Fruit fly (Drosophila melanogaster) whole organism, embryonic: ENCODE data around the gene CG42271.

Experiments used
- Atf6 ChIP-seq: fragments of 200-800 bp; sonication (Bioruptor generic); IDR thresholded peaks from 2 replicates; pipeline ENCODE4 v1.3.6; 2022; ENCODE audit warnings: missing biosample characterization, missing genetic modification characterization
- Awh ChIP-seq: fragments of 200-800 bp; sonication (Bioruptor generic); IDR thresholded peaks from 2 replicates; pipeline ENCODE4, ENCODE4 v1.3.6; 2022; ENCODE audit warnings: missing biosample characterization, missing genetic modification characterization
- CG10267 ChIP-seq: fragments of 200-800 bp; sonication (Bioruptor generic); optimal IDR thresholded peaks from 2 replicates; lab custom pipeline; 2018; ENCODE audit warnings: missing biosample characterization, mild to moderate bottlenecking, missing genetic modification characterization, moderate library complexity
- CG11247 ChIP-seq: fragments of 200-800 bp; sonication (Bioruptor generic); IDR thresholded peaks from 2 replicates; pipeline ENCODE4 v1.3.6; 2022; ENCODE audit warnings: missing biosample characterization, missing genetic modification characterization
- CG11723 ChIP-seq: fragments of 200-800 bp; sonication (Bioruptor generic); optimal IDR thresholded peaks from 2 replicates; lab custom pipeline; 2017; ENCODE audit warnings: missing biosample characterization, mild to moderate bottlenecking, missing genetic modification characterization
- CG12744 ChIP-seq: fragments of 200-800 bp; sonication (Bioruptor generic); optimal IDR thresholded peaks from 2 replicates; lab custom pipeline; 2016; ENCODE audit warnings: missing biosample characterization, missing genetic modification characterization
- CG12769 ChIP-seq: fragments of 200-800 bp; sonication (Bioruptor generic); optimal IDR thresholded peaks from 2 replicates; lab custom pipeline; 2019; ENCODE audit warnings: missing biosample characterization, mild to moderate bottlenecking, missing genetic modification characterization, moderate library complexity
- CG14965 ChIP-seq: fragments of 200-800 bp; sonication (Bioruptor generic); optimal IDR thresholded peaks from 2 replicates; lab custom pipeline; 2016; ENCODE audit warnings: missing biosample characterization, missing genetic modification characterization, borderline replicate concordance
- CG15269 ChIP-seq: fragments of 200-800 bp; sonication (Bioruptor generic); optimal IDR thresholded peaks from 2 replicates; lab custom pipeline; 2018; ENCODE audit warnings: missing biosample characterization, mild to moderate bottlenecking, missing genetic modification characterization, moderate library complexity
- CG1529 ChIP-seq: fragments of 200-800 bp; sonication (Bioruptor generic); optimal IDR thresholded peaks from 3 replicates; lab custom pipeline; 2018; ENCODE audit warnings: missing biosample characterization, missing genetic modification characterization
- CG1647 ChIP-seq: fragments of 200-800 bp; sonication (Bioruptor generic); optimal IDR thresholded peaks from 3 replicates; lab custom pipeline; 2016; ENCODE audit warnings: missing biosample characterization, missing genetic modification characterization
- CG18619 ChIP-seq: fragments of 200-800 bp; sonication (Bioruptor generic); optimal IDR thresholded peaks from 3 replicates; lab custom pipeline; 2017; ENCODE audit warnings: missing biosample characterization, mild to moderate bottlenecking, missing genetic modification characterization
- CG2712 ChIP-seq: fragments of 200-800 bp; optimal IDR thresholded peaks from 3 replicates; lab custom pipeline; 2019; ENCODE audit warnings: missing biosample characterization, mild to moderate bottlenecking, missing genetic modification characterization, moderate library complexity
- CG34422 ChIP-seq: fragments of 200-800 bp; sonication (Bioruptor generic); IDR thresholded peaks from 3 replicates; pipeline ENCODE4 v1.3.6; 2022; ENCODE audit warnings: missing biosample characterization, missing genetic modification characterization
- CG3838 ChIP-seq: fragments of 200-800 bp; sonication (Bioruptor generic); optimal IDR thresholded peaks from 3 replicates; lab custom pipeline; 2016; ENCODE audit warnings: missing biosample characterization, missing genetic modification characterization
- CG3995 ChIP-seq: fragments of 200-800 bp; sonication (Bioruptor generic); optimal IDR thresholded peaks from 3 replicates; lab custom pipeline; 2016; ENCODE audit warnings: missing biosample characterization, missing genetic modification characterization
- CG4730 ChIP-seq: fragments of 200-800 bp; sonication (Bioruptor generic); IDR thresholded peaks from 2 replicates; pipeline ENCODE4 v1.3.6; 2022; ENCODE audit warnings: missing biosample characterization, missing genetic modification characterization
- CG7786 ChIP-seq: fragments of 200-800 bp; sonication (Bioruptor generic); optimal IDR thresholded peaks from 2 replicates; lab custom pipeline; 2016; ENCODE audit warnings: missing biosample characterization, missing genetic modification characterization
- CG8388 ChIP-seq: fragments of 200-800 bp; sonication (Bioruptor generic); optimal IDR thresholded peaks from 2 replicates; lab custom pipeline; 2019; ENCODE audit warnings: missing biosample characterization, mild to moderate bottlenecking, missing genetic modification characterization, moderate library complexity
- CG8944 ChIP-seq: fragments of 200-800 bp; sonication (Bioruptor generic); optimal IDR thresholded peaks from 3 replicates; lab custom pipeline; 2016; ENCODE audit warnings: missing biosample characterization, missing genetic modification characterization
- CG9876 ChIP-seq: fragments of 200-800 bp; sonication (Bioruptor generic); optimal IDR thresholded peaks from 2 replicates; lab custom pipeline; 2016; ENCODE audit warnings: missing biosample characterization, missing genetic modification characterization
- Camta ChIP-seq: fragments of 200-800 bp; sonication (Bioruptor generic); optimal IDR thresholded peaks from 2 replicates; lab custom pipeline; 2016; ENCODE audit warnings: missing biosample characterization, missing genetic modification characterization
- D19A ChIP-seq: fragments of 200-800 bp; optimal IDR thresholded peaks from 3 replicates; lab custom pipeline; 2019; ENCODE audit warnings: missing biosample characterization, mild to moderate bottlenecking, missing genetic modification characterization, moderate library complexity
- Dll ChIP-seq: fragments of 200-800 bp; sonication (Bioruptor generic); IDR thresholded peaks from 4 replicates; pipeline ENCODE4 v1.3.6; 2022; ENCODE audit warnings: missing biosample characterization, missing genetic modification characterization; ENCODE audit not compliant: partially characterized antibody
- Med ChIP-seq: fragments of 200-800 bp; sonication (Bioruptor generic); peaks from one replicate; lab custom pipeline; 2016; ENCODE audit warnings: missing biosample characterization, missing genetic modification characterization, mild to moderate bottlenecking, inconsistent platforms, moderate library complexity
- Mrtf ChIP-seq: fragments of 200-800 bp; sonication (Bioruptor generic); IDR thresholded peaks from 3 replicates; pipeline ENCODE4 v1.3.6; 2022; ENCODE audit warnings: missing biosample characterization, missing genetic modification characterization
- Nf-YC ChIP-seq: fragments of 200-800 bp; optimal IDR thresholded peaks from 3 replicates; lab custom pipeline; 2019; ENCODE audit warnings: missing biosample characterization, mild to moderate bottlenecking, missing genetic modification characterization, moderate library complexity
- Optix ChIP-seq: fragments of 200-800 bp; sonication (Bioruptor generic); IDR thresholded peaks from 3 replicates; pipeline ENCODE4 v1.3.6; 2022; ENCODE audit warnings: missing biosample characterization, missing genetic modification characterization
- Scr ChIP-seq: fragments of 200-800 bp; sonication (Bioruptor generic); IDR thresholded peaks from 2 replicates; pipeline ENCODE4 v1.3.6; 2022; ENCODE audit warnings: missing biosample characterization, missing genetic modification characterization; ENCODE audit not compliant: partially characterized antibody
- bcd ChIP-seq: fragments of 200-800 bp; sonication (Bioruptor generic); optimal IDR thresholded peaks from 2 replicates; lab custom pipeline; 2017; ENCODE audit warnings: missing biosample characterization, mild to moderate bottlenecking, missing genetic modification characterization
- chinmo ChIP-seq: fragments of 200-800 bp; sonication (Bioruptor generic); IDR thresholded peaks from 4 replicates; pipeline ENCODE4 v1.3.6; 2022; ENCODE audit warnings: missing biosample characterization, missing genetic modification characterization; ENCODE audit not compliant: partially characterized antibody
- corto ChIP-seq: fragments of 200-800 bp; sonication (Bioruptor generic); optimal IDR thresholded peaks from 2 replicates; lab custom pipeline; 2016; ENCODE audit warnings: missing biosample characterization, mild to moderate bottlenecking, missing genetic modification characterization, moderate library complexity
- croc ChIP-seq: fragments of 200-800 bp; sonication (Bioruptor generic); conservative IDR thresholded peaks from 3 replicates; pipeline ENCODE4 v1.3.6; 2022; ENCODE audit warnings: missing biosample characterization, missing genetic modification characterization
- fd96Cb ChIP-seq: fragments of 200-800 bp; sonication (Bioruptor generic); optimal IDR thresholded peaks from 2 replicates; lab custom pipeline; 2018; ENCODE audit warnings: missing biosample characterization, mild to moderate bottlenecking, missing genetic modification characterization, moderate library complexity
- gcm2 ChIP-seq: fragments of 200-800 bp; sonication (Bioruptor generic); optimal IDR thresholded peaks from 2 replicates; lab custom pipeline; 2016; ENCODE audit warnings: missing biosample characterization, missing genetic modification characterization
- jing ChIP-seq: fragments of 200-800 bp; sonication (Bioruptor generic); optimal IDR thresholded peaks from 2 replicates; lab custom pipeline; 2018; ENCODE audit warnings: missing biosample characterization, mild to moderate bottlenecking, missing genetic modification characterization
- kah ChIP-seq: fragments of 200-800 bp; sonication (Bioruptor generic); optimal IDR thresholded peaks from 2 replicates; lab custom pipeline; 2018; ENCODE audit warnings: missing biosample characterization, mild to moderate bottlenecking, missing genetic modification characterization
- kay ChIP-seq: fragments of 200-800 bp; sonication (Bioruptor generic); optimal IDR thresholded peaks from 2 replicates; lab custom pipeline; 2016; ENCODE audit warnings: missing biosample characterization, missing genetic modification characterization
- kni ChIP-seq: fragments of 200-800 bp; sonication (Bioruptor generic); optimal IDR thresholded peaks from 3 replicates; lab custom pipeline; 2017; ENCODE audit warnings: mild to moderate bottlenecking, missing biosample characterization, missing genetic modification reagents, missing genetic modification characterization
- nmo ChIP-seq: fragments of 200-800 bp; sonication (Bioruptor generic); optimal IDR thresholded peaks from 2 replicates; lab custom pipeline; 2018; ENCODE audit warnings: missing biosample characterization, mild to moderate bottlenecking, missing genetic modification characterization, moderate library complexity
- nom ChIP-seq: fragments of 200-800 bp; sonication (Bioruptor generic); optimal IDR thresholded peaks from 2 replicates; lab custom pipeline; 2017; ENCODE audit warnings: missing biosample characterization, missing genetic modification characterization, mild to moderate bottlenecking, moderate library complexity, missing genetic modification reagents
- odd ChIP-seq: fragments of 200-800 bp; sonication (Bioruptor generic); optimal IDR thresholded peaks from 2 replicates; lab custom pipeline; 2017; ENCODE audit warnings: missing biosample characterization, mild to moderate bottlenecking, missing genetic modification characterization
- sima ChIP-seq: fragments of 200-800 bp; sonication (Bioruptor generic); optimal IDR thresholded peaks from 2 replicates; lab custom pipeline; 2016; ENCODE audit warnings: missing biosample characterization, missing genetic modification characterization
- sqz ChIP-seq: fragments of 200-800 bp; sonication (Bioruptor generic); optimal IDR thresholded peaks from 3 replicates; lab custom pipeline; 2018; ENCODE audit warnings: missing biosample characterization, mild to moderate bottlenecking, missing genetic modification characterization
- ssp ChIP-seq: fragments of 200-800 bp; sonication (Bioruptor generic); IDR thresholded peaks from 2 replicates; pipeline ENCODE4 v1.3.6; 2022; ENCODE audit warnings: missing biosample characterization, missing genetic modification characterization
- ttk ChIP-seq: fragments of 200-800 bp; sonication (Bioruptor generic); IDR thresholded peaks from 2 replicates; pipeline ENCODE4 v2.1.2; 2022; ENCODE audit warnings: missing biosample characterization, missing genetic modification characterization
- z ChIP-seq: fragments of 200-800 bp; sonication (Bioruptor generic); IDR thresholded peaks from 3 replicates; pipeline ENCODE4 v1.3.6; 2022; ENCODE audit warnings: missing biosample characterization, missing genetic modification characterization
- zen ChIP-seq: fragments of 200-800 bp; sonication (Bioruptor generic); optimal IDR thresholded peaks from 3 replicates; lab custom pipeline; 2018; ENCODE audit warnings: missing biosample characterization, mild to moderate bottlenecking, missing genetic modification characterization, moderate library complexity
- zfh2 ChIP-seq: fragments of 200-800 bp; sonication (Bioruptor generic); optimal IDR thresholded peaks from 2 replicates; lab custom pipeline; 2016; ENCODE audit warnings: missing biosample characterization, missing genetic modification characterization

Gene CG42271

dm6 chrX:14214505-14215449 is 19.1 kb downstream of the CG42271 start (continued):
- TF ChIP-seq kah (GFP tag; lab: Kevin White, UChicago) (no peak), Optix (GFP tag; lab: Robert Waterston, UW) (no peak), Mrtf (GFP tag; lab: Robert Waterston, UW) (0 out of 3 replicates have a peak, but pooled peaks have one; percentile 26), CG12769 (tag; lab: Kevin White, UChicago) (no peak), zen (peak; percentile 5), CG1647 (GFP tag; lab: Kevin White, UChicago) (no peak), Scr (GFP tag; lab: Robert Waterston, UW) (no peak), CG18619 (GFP tag; lab: Kevin White, UChicago) (peak; percentile 51), sqz (GFP tag; lab: Kevin White, UChicago) (no peak), CG10267 (tag; lab: Kevin White, UChicago) (no peak), D19A (tag; lab: Kevin White, UChicago) (peak; percentile 30), ttk (GFP tag; lab: Robert Waterston, UW) (no peak), CG2712 (tag; lab: Kevin White, UChicago) (peak; percentile 47), Camta (GFP tag; lab: Kevin White, UChicago) (no peak), Awh (GFP tag; lab: Robert Waterston, UW) (no peak), Nf-YC (tag; lab: Kevin White, UChicago) (peak; percentile 16), kni (GFP tag; lab: Kevin White, UChicago) (no peak), CG11247 (GFP tag; lab: Robert Waterston, UW) (no peak; the same call in 1 of the 2 replicates), CG14965 (GFP tag; lab: Kevin White, UChicago) (no peak), CG8944 (GFP tag; lab: Kevin White, UChicago) (no peak), CG4730 (GFP tag; lab: Robert Waterston, UW) (no peak), Med (GFP tag; lab: Kevin White, UChicago) (peak; percentile 77), CG8388 (GFP tag; lab: Kevin White, UChicago) (peak; percentile 21), corto (GFP tag; lab: Kevin White, UChicago) (no peak), jing (GFP tag; lab: Kevin White, UChicago) (no peak), CG1529 (GFP tag; lab: Kevin White, UChicago) (no peak), Dll (GFP tag; lab: Robert Waterston, UW) (no peak), nmo (peak; percentile 49), kay (no peak), zfh2 (GFP tag; lab: Kevin White, UChicago) (no peak), CG34422 (GFP tag; lab: Robert Waterston, UW) (peak; percentile 43; the same call in 1 of the 3 replicates), CG15269 (tag; lab: Kevin White, UChicago) (peak; percentile 62), bcd (peak; percentile 54), ssp (GFP tag; lab: Robert Waterston, UW) (no peak), croc (GFP tag; lab: Robert Waterston, UW) (no peak), CG3838 (no peak), CG12744 (GFP tag; lab: Kevin White, UChicago) (no peak), gcm2 (GFP tag; lab: Kevin White, UChicago) (no peak), CG11723 (GFP tag; lab: Kevin White, UChicago) (peak; percentile 1), z (GFP tag; lab: Robert Waterston, UW) (no peak), nom (GFP tag; lab: Kevin White, UChicago) (peak; percentile 55), Atf6 (GFP tag; lab: Robert Waterston, UW) (peak; percentile 47; the same call in 1 of the 2 replicates), CG9876 (GFP tag; lab: Kevin White, UChicago) (no peak), sima (GFP tag; lab: Kevin White, UChicago) (no peak), odd (no peak), CG7786 (no peak), CG3995 (GFP tag; lab: Kevin White, UChicago) (no peak), fd96Cb (peak; percentile 46), chinmo (GFP tag; lab: Robert Waterston, UW) (0 out of 4 replicates have a peak, but pooled peaks have one; percentile 42)
